Worm (Caenorhabditis elegans): ENCODE results near the gene C01G10.7.

Gene C01G10.7

DNA sequence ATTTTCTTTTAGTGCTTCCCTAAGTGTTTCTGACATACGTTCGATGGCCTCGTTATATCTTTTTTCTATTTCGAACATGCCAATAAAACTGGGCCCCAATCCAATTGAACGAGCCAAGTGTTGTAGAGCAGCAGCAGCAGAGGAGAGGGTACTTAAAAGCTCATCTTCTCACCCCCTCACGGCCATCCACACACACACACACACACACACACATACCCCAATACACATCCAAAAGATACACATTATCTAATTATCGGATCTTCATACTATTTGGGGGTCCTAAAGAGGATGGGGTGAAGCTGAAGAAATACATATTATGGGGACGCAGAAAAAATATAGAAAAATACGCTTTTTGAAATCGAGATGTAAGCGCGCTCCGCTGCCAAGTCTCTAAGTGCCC, 12.8 kb upstream of the C01G10.7 start:
- no peak for TF ChIP-seq snpc-4 (tag; optimal IDR thresholded peaks at IDR 0.05)
- TF ChIP-seq ztf-1 (GFP tag; conservative IDR thresholded peaks at IDR 0.05), result no peak
- no peak for TF ChIP-seq zag-1 (tag; optimal IDR thresholded peaks at IDR 0.05)
- TF ChIP-seq nhr-21 (tag; optimal IDR thresholded peaks at IDR 0.05), result no peak
- TF ChIP-seq mbf-1 (tag; optimal IDR thresholded peaks at IDR 0.05), result no peak
- no peak for TF ChIP-seq gmeb-1 (tag; optimal IDR thresholded peaks at IDR 0.05)
- TF ChIP-seq unc-39 (tag; optimal IDR thresholded peaks at IDR 0.05), result no peak
- TF ChIP-seq ceh-82 (tag; optimal IDR thresholded peaks at IDR 0.05), result no peak
- TF ChIP-seq unc-55 (GFP tag; optimal IDR thresholded peaks at IDR 0.05), result no peak
- no peak for TF ChIP-seq nhr-77 (tag; optimal IDR thresholded peaks at IDR 0.05)
- no peak for TF ChIP-seq mab-5 (tag; optimal IDR thresholded peaks at IDR 0.05)
- TF ChIP-seq sma-3 (GFP tag; optimal IDR thresholded peaks at IDR 0.05), result no peak
- no peak for TF ChIP-seq mdl-1 (tag; optimal IDR thresholded peaks at IDR 0.05)

DNA sequence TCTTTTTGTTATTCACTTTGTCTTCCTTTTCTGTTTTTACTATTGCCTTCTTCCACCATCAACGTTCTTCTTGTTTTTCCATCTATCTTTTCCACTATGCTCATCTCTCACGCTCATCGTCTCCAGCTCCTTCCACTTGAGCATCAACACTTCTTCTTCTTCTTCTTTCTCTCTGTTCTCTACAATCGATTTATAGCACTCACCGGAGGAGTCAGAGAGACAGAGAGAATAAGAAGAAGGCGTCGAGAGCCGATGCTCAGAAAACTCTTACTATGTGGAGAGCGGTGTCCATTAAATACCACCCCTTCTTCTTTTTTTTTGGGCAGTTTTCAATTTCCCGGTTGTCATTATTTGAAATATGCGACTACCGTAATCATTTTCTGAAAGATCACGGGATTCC, 10.6 kb upstream of the C01G10.7 start:
- TF ChIP-seq mdl-1 (tag; optimal IDR thresholded peaks at IDR 0.05) (no peak), nhr-129 (tag; optimal IDR thresholded peaks at IDR 0.05) (peak; percentile 52), zag-1 (tag; optimal IDR thresholded peaks at IDR 0.05) (peak; percentile 45), lsy-2 (tag; optimal IDR thresholded peaks at IDR 0.05) (peak in 1 of 2 experiments; percentile 35), nhr-237 (tag; optimal IDR thresholded peaks at IDR 0.05) (no peak), mab-5 (tag; optimal IDR thresholded peaks at IDR 0.05) (peak; percentile 11), ztf-11 (tag; optimal IDR thresholded peaks at IDR 0.05) (no peak), sma-9 (GFP tag; optimal IDR thresholded peaks at IDR 0.05) (peak; percentile 39), sma-9 (tag; optimal IDR thresholded peaks at IDR 0.05) (no peak), crh-2 (tag; optimal IDR thresholded peaks at IDR 0.05) (peak; percentile 32), egl-27 (tag; optimal IDR thresholded peaks at IDR 0.05) (no peak), alr-1 (tag; optimal IDR thresholded peaks at IDR 0.05) (no peak), F13H6.1 (tag; optimal IDR thresholded peaks at IDR 0.05) (no peak), ceh-16 (tag; optimal IDR thresholded peaks at IDR 0.05) (no peak), unc-55 (GFP tag; optimal IDR thresholded peaks at IDR 0.05) (peak; percentile 82), ztf-1 (GFP tag; conservative IDR thresholded peaks at IDR 0.05) (no peak), C34F6.9 (tag; optimal IDR thresholded peaks at IDR 0.05) (peak; percentile 62), nhr-10 (tag; optimal IDR thresholded peaks at IDR 0.05) (no peak)

DNA sequence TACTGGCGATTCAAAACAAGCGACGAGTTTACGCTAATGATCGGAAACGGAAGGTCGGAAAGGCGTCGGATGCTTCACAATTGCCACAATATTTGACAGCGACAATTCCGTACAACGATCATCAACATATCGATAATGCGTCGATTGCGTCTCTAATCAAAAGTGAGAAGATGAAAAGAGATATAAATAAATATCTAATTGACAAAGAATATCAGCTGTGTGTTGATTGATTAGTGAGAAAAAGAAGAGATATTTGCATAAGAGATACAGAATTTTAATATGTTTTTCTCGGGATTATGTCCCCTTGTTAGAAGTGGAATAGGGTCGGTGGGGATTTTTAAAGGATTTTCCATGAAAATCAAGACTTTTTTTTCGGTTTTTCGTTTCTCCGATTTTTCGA, 7.0 kb upstream of the C01G10.7 start:
- TF ChIP-seq nhr-237 (tag; optimal IDR thresholded peaks at IDR 0.05), result no peak
- no peak for TF ChIP-seq sma-9 (GFP tag; optimal IDR thresholded peaks at IDR 0.05)
- TF ChIP-seq sma-9 (tag; optimal IDR thresholded peaks at IDR 0.05), result no peak
- TF ChIP-seq R02D3.7 (tag; optimal IDR thresholded peaks at IDR 0.05), result no peak
- TF ChIP-seq nhr-23 (tag; optimal IDR thresholded peaks at IDR 0.05), result no peak
- no peak for TF ChIP-seq ZK546.5 (tag; optimal IDR thresholded peaks at IDR 0.05)
- no peak for TF ChIP-seq nhr-12 (tag; optimal IDR thresholded peaks at IDR 0.05)
- no peak for TF ChIP-seq Y55F3AM.14 (GFP tag; optimal IDR thresholded peaks at IDR 0.05)
- TF ChIP-seq elt-1 (tag; optimal IDR thresholded peaks at IDR 0.05), result no peak
- TF ChIP-seq mdl-1 (tag; optimal IDR thresholded peaks at IDR 0.05), result no peak
- TF ChIP-seq snpc-4 (tag; optimal IDR thresholded peaks at IDR 0.05), result no peak
- no peak for TF ChIP-seq lin-39 (tag; optimal IDR thresholded peaks at IDR 0.05)
- no peak for TF ChIP-seq nhr-129 (tag; optimal IDR thresholded peaks at IDR 0.05)
- TF ChIP-seq nhr-11 (tag; optimal IDR thresholded peaks at IDR 0.05), result no peak
- no peak for TF ChIP-seq sem-4 (tag; optimal IDR thresholded peaks at IDR 0.05)
- TF ChIP-seq blmp-1 (tag; optimal IDR thresholded peaks at IDR 0.05; ENCODE audit: insufficient read depth), result no peak
- no peak for TF ChIP-seq lin-13 (GFP tag; optimal IDR thresholded peaks at IDR 0.05)
- no peak for TF ChIP-seq crh-2 (tag; optimal IDR thresholded peaks at IDR 0.05)

ce11 chrV:15082291-15082690, 3.3 kb upstream of the C01G10.7 start, which contains the start of the genes C01G10.10 and C01G10.9:
C01G10.10 (minus strand) TSS chrV:15082441.
C01G10.9 (plus strand) TSS chrV:15082530.
- peak; percentile 13 to 75 for TF ChIP-seq lsy-2 (tag; optimal IDR thresholded peaks at IDR 0.05)
- peak; percentile 46 for TF ChIP-seq nhr-25 (tag; optimal IDR thresholded peaks at IDR 0.05)
- TF ChIP-seq blmp-1 (tag; optimal IDR thresholded peaks at IDR 0.05; ENCODE audit: insufficient read depth), result no peak
- TF ChIP-seq unc-39 (tag; optimal IDR thresholded peaks at IDR 0.05), result no peak
- TF ChIP-seq crh-2 (tag; optimal IDR thresholded peaks at IDR 0.05), result peak; percentile 45
- no peak for TF ChIP-seq Y55F3AM.14 (GFP tag; optimal IDR thresholded peaks at IDR 0.05)
- TF ChIP-seq ZK546.5 (tag; optimal IDR thresholded peaks at IDR 0.05), result no peak
- no peak for TF ChIP-seq alr-1 (tag; optimal IDR thresholded peaks at IDR 0.05)
- no peak for TF ChIP-seq elt-1 (tag; optimal IDR thresholded peaks at IDR 0.05)
- TF ChIP-seq F13H6.1 (tag; optimal IDR thresholded peaks at IDR 0.05), result peak; percentile 73
- no peak for TF ChIP-seq nhr-23 (tag; optimal IDR thresholded peaks at IDR 0.05)
- TF ChIP-seq elt-3 (tag; optimal IDR thresholded peaks at IDR 0.05), result no peak
- TF ChIP-seq egl-27 (tag; optimal IDR thresholded peaks at IDR 0.05), result no peak
- TF ChIP-seq nhr-129 (tag; optimal IDR thresholded peaks at IDR 0.05), result no peak
- peak; percentile 41 for TF ChIP-seq sem-4 (tag; optimal IDR thresholded peaks at IDR 0.05)
- peak; percentile 64 for TF ChIP-seq C34F6.9 (tag; optimal IDR thresholded peaks at IDR 0.05)
- no peak for TF ChIP-seq ztf-1 (GFP tag; conservative IDR thresholded peaks at IDR 0.05)
- no peak for TF ChIP-seq dmd-4 (tag; optimal IDR thresholded peaks at IDR 0.05)
- TF ChIP-seq ceh-82 (tag; optimal IDR thresholded peaks at IDR 0.05), result no peak
- peak; percentile 51 for TF ChIP-seq lin-13 (GFP tag; optimal IDR thresholded peaks at IDR 0.05)
- no peak for TF ChIP-seq nhr-12 (tag; optimal IDR thresholded peaks at IDR 0.05)
- no peak for TF ChIP-seq ztf-4 (tag; optimal IDR thresholded peaks at IDR 0.05)
- no peak for TF ChIP-seq zag-1 (tag; optimal IDR thresholded peaks at IDR 0.05)
- peak; percentile 13 for TF ChIP-seq ceh-16 (tag; optimal IDR thresholded peaks at IDR 0.05)
- peak; percentile 68 for TF ChIP-seq sma-3 (GFP tag; optimal IDR thresholded peaks at IDR 0.05)
- TF ChIP-seq fos-1 (tag; optimal IDR thresholded peaks at IDR 0.05), result peak; percentile 9
- TF ChIP-seq mab-5 (tag; optimal IDR thresholded peaks at IDR 0.05), result no peak
- no peak for TF ChIP-seq nhr-6 (tag; optimal IDR thresholded peaks at IDR 0.05)
- TF ChIP-seq peb-1 (tag; optimal IDR thresholded peaks at IDR 0.05), result no peak
- peak; percentile 47 for TF ChIP-seq unc-55 (GFP tag; optimal IDR thresholded peaks at IDR 0.05)
- TF ChIP-seq ztf-11 (tag; optimal IDR thresholded peaks at IDR 0.05), result no peak
- no peak for TF ChIP-seq skn-1 (tag; optimal IDR thresholded peaks at IDR 0.05)
- peak; percentile 47 for TF ChIP-seq gmeb-1 (tag; optimal IDR thresholded peaks at IDR 0.05)
